Worm (Caenorhabditis elegans): ENCODE data around the gene Y59H11AR.3.

Gene Y59H11AR.3

DNA sequence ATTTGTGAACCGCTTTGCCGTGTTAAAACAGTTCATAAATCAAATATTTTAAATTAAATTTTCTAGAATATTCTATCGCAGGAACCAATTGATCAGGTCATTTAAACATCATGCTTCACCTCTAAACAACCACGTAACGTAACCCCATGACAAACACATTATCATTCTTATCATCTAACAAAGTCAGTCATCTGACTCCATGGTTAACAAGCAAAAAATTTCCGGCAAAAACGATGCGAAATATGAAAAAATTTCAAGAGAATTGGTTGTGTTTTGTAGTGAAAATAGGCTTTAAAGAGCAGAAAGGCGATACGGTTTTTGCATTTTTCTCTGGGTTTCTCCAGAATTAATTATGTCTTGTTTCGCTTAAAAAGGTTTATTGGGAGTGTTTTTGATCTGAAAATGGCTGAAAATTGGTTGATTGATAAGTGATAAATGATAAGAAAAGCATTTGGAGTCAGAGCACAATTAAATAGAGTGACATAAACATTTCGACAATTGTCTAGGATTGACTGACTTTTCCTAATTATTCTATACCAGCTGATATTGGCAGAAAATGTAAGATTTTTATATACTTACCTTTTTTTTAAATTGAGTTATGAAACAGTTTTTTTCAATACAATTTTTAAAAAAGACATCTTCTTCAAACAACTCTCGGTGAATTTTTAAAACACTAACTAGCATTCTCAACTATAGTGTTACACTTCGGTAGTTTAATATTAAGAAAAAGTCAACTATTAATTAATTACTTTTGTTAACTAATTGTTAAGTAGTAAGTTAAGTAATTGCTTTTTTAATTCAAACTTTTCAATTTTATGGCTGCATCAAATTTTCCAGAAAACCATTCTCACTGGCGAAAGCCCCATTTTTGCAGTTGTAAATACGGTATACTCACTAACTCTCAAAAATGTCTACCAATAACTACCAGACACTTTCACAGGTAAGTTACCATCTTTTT, 9.9 kb downstream of the Y59H11AR.3 start, which contains the start of gene catp-7:
Gene catp-7, plus strand, starts transcription at position 908 of the 958 bp plus-strand sequence.
- no peak for TF ChIP-seq bed-3 (GFP tag; optimal IDR thresholded peaks at IDR 0.05)
- no peak for TF ChIP-seq hlh-1 (tag; optimal IDR thresholded peaks at IDR 0.05)
- TF ChIP-seq ces-1 (GFP tag; optimal IDR thresholded peaks at IDR 0.05): no peak
- no peak for TF ChIP-seq nhr-237 (tag; optimal IDR thresholded peaks at IDR 0.05)
- no peak for TF ChIP-seq drap-1 (GFP tag; optimal IDR thresholded peaks at IDR 0.05)
- TF ChIP-seq mls-2 (tag; optimal IDR thresholded peaks at IDR 0.05): no peak
- TF ChIP-seq mep-1 (tag; optimal IDR thresholded peaks at IDR 0.05): no peak
- no peak for TF ChIP-seq sptf-1 (tag; optimal IDR thresholded peaks at IDR 0.05)
- TF ChIP-seq ceh-43 (GFP tag; optimal IDR thresholded peaks at IDR 0.05): no peak
- TF ChIP-seq ceh-83 (GFP tag; optimal IDR thresholded peaks at IDR 0.05): no peak
- no peak for TF ChIP-seq zip-8 (tag; optimal IDR thresholded peaks at IDR 0.05)
- no peak for TF ChIP-seq ztf-11 (tag; optimal IDR thresholded peaks at IDR 0.05)
- no peak for TF ChIP-seq lsy-2 (tag; optimal IDR thresholded peaks at IDR 0.05)
- TF ChIP-seq mab-5 (tag; optimal IDR thresholded peaks at IDR 0.05): no peak
- TF ChIP-seq tbx-8 (GFP tag; optimal IDR thresholded peaks at IDR 0.05): no peak
- TF ChIP-seq nhr-76 (tag; optimal IDR thresholded peaks at IDR 0.05): no peak
- TF ChIP-seq unc-62 (GFP tag; optimal IDR thresholded peaks at IDR 0.05): no peak
- no peak for TF ChIP-seq elt-3 (tag; optimal IDR thresholded peaks at IDR 0.05)
- no peak for TF ChIP-seq nhr-12 (tag; optimal IDR thresholded peaks at IDR 0.05)
- TF ChIP-seq nhr-2 (tag; optimal IDR thresholded peaks at IDR 0.05): no peak

ce11 chrIV:8571138-8571537, 24.1 kb downstream of the Y59H11AR.3 start, which contains the start of gene Y59H11AM.1:
Gene Y59H11AM.1, plus strand, starts transcription at chrIV:8571438.
- TF ChIP-seq sptf-1 (tag; optimal IDR thresholded peaks at IDR 0.05) (no peak), mls-2 (tag; optimal IDR thresholded peaks at IDR 0.05) (no peak), nhr-28 (tag; optimal IDR thresholded peaks at IDR 0.05) (no peak), nhr-76 (tag; optimal IDR thresholded peaks at IDR 0.05) (no peak), unc-120 (tag; optimal IDR thresholded peaks at IDR 0.05; ENCODE audit: poor library complexity, severe bottlenecking) (no peak), snpc-4 (tag; optimal IDR thresholded peaks at IDR 0.05) (no peak), blmp-1 (tag; optimal IDR thresholded peaks at IDR 0.05) (no peak), mep-1 (tag; optimal IDR thresholded peaks at IDR 0.05) (no peak), nhr-2 (tag; optimal IDR thresholded peaks at IDR 0.05) (no peak), ham-2 (GFP tag; optimal IDR thresholded peaks at IDR 0.05) (no peak), zip-8 (tag; optimal IDR thresholded peaks at IDR 0.05) (no peak), M03D4.4 (tag; optimal IDR thresholded peaks at IDR 0.05) (no peak), lin-32 (GFP tag; optimal IDR thresholded peaks at IDR 0.05) (no peak), flh-1 (GFP tag; optimal IDR thresholded peaks at IDR 0.05) (no peak), ceh-39 (tag; optimal IDR thresholded peaks at IDR 0.05) (no peak)

ce11 chrIV:8570719-8571118, 24.5 kb downstream of the Y59H11AR.3 start:
- no peak for TF ChIP-seq ceh-43 (GFP tag; optimal IDR thresholded peaks at IDR 0.05)
- TF ChIP-seq elt-1 (tag; optimal IDR thresholded peaks at IDR 0.05; ENCODE audit: borderline replicate concordance, insufficient read depth): no peak
- no peak for TF ChIP-seq M03D4.4 (tag; optimal IDR thresholded peaks at IDR 0.05)
- TF ChIP-seq nhr-237 (tag; optimal IDR thresholded peaks at IDR 0.05): no peak
- TF ChIP-seq ces-1 (GFP tag; optimal IDR thresholded peaks at IDR 0.05): no peak
- no peak for TF ChIP-seq nhr-2 (tag; optimal IDR thresholded peaks at IDR 0.05)
- no peak for TF ChIP-seq sem-2 (GFP tag; optimal IDR thresholded peaks at IDR 0.05)
- no peak for TF ChIP-seq hlh-1 (tag; optimal IDR thresholded peaks at IDR 0.05)
- no peak for TF ChIP-seq ham-2 (GFP tag; optimal IDR thresholded peaks at IDR 0.05)
- TF ChIP-seq unc-120 (tag; optimal IDR thresholded peaks at IDR 0.05; ENCODE audit: poor library complexity, severe bottlenecking): no peak
- TF ChIP-seq pha-4 (tag; optimal IDR thresholded peaks at IDR 0.05): no peak
- no peak for TF ChIP-seq tbx-8 (GFP tag; optimal IDR thresholded peaks at IDR 0.05)
- TF ChIP-seq ztf-11 (tag; optimal IDR thresholded peaks at IDR 0.05): no peak

- TF ChIP-seq ces-1 (GFP tag; optimal IDR thresholded peaks at IDR 0.05) (no peak), cnd-1 (tag; optimal IDR thresholded peaks at IDR 0.05) (no peak), mls-2 (tag; optimal IDR thresholded peaks at IDR 0.05) (no peak), lin-13 (tag; optimal IDR thresholded peaks at IDR 0.05) (no peak), nhr-2 (tag; optimal IDR thresholded peaks at IDR 0.05) (no peak), bed-3 (GFP tag; optimal IDR thresholded peaks at IDR 0.05) (no peak), ztf-11 (tag; optimal IDR thresholded peaks at IDR 0.05) (no peak), nhr-76 (tag; optimal IDR thresholded peaks at IDR 0.05) (no peak), drap-1 (GFP tag; optimal IDR thresholded peaks at IDR 0.05) (no peak), ceh-39 (tag; optimal IDR thresholded peaks at IDR 0.05) (no peak), nhr-237 (tag; optimal IDR thresholded peaks at IDR 0.05) (no peak), mab-5 (tag; optimal IDR thresholded peaks at IDR 0.05) (no peak), zip-8 (tag; optimal IDR thresholded peaks at IDR 0.05) (no peak), blmp-1 (tag; optimal IDR thresholded peaks at IDR 0.05) (no peak)
These were observed 25.0 kb downstream of the Y59H11AR.3 start, which contains the start of gene Y59H11AM.4 for ce11 chrIV:8570253-8570652. Gene Y59H11AM.4, minus strand, starts transcription at chrIV:8570353.
